Worm (Caenorhabditis elegans) whole organism, dauer: Measurements from ENCODE around the gene dhs-27.

Source experiments
- unc-62 ChIP-seq: sonication (generic microtip); optimal IDR thresholded peaks from 2 replicates; lab custom pipeline; 2017; ENCODE audit warnings: missing biosample characterization, missing genetic modification reagents, missing genetic modification characterization

Gene dhs-27

ce11 chrX:3414660-3415144 lies at the start of gene dhs-27:
Gene dhs-27, minus strand, starts transcription at chrX:3414710.
- no peak for TF ChIP-seq unc-62 (GFP tag; lab: Kevin White, UChicago)

- TF ChIP-seq unc-62 (GFP tag; lab: Kevin White, UChicago), result no peak
These were observed 49.4 kb upstream of the dhs-27 start for ce11 chrX:3463875-3464274.

DNA sequence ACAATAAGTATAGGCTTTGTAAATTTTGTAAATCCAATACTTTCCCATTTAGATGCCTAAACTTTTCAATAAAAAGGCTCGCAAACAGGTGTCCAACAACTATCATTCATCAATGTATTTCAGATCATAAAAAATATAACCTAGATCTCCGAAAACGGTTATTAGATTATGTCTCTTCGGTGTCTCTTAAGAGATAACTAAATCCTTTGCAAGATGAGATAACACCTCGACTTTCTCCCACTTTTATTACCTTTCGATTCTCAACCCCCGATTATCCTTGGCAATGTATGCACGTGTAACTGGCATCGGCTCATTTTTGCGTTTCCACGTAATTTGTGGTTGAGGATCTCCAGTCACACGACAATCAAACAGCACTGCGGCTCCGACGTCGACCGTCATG lies 47.6 kb upstream of the dhs-27 start:
- TF ChIP-seq unc-62 (GFP tag; lab: Kevin White, UChicago), result no peak

DNA sequence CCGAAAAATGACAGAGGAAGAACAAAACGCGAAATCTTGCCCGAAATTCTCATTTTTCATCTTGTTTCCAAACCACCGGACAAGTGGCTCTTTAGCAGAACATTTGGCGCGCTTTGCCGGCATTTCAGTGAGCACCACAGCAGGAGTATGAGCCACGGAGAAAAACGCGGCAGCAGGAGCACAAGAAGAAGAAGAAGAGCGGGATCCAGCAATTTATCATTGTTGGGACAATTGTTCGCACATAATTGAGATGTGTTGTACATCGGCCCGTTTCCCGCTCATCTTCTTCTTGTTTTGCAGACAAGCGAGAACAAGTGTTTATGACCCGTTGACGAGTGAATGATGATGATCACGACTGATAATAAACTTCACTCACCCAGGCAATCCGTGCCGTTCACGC lies 41.1 kb upstream of the dhs-27 start:
- TF ChIP-seq unc-62 (GFP tag; lab: Kevin White, UChicago), result no peak

DNA sequence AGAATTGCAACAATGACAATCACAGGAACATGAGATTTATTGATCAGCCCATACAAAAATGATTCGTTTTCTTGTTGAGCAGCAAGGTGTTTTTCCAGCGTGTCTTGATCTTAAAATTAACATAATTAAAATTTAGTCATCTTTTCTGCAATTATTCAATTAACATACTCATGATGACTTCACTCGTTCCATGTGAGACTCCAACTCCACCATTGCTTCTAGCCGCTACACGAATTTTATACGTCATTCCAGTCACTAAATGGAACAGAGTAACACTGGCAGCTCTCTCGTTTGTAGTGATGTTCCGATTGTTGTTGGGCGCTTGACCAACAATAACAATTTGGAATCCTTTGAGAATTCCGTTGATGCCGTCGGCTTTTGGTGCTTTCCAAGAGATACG lies 39.4 kb upstream of the dhs-27 start:
- TF ChIP-seq unc-62 (GFP tag; lab: Kevin White, UChicago), result no peak

ce11 chrX:3451122-3451521 lies 36.6 kb upstream of the dhs-27 start, which contains the start of gene ZK813.5:
Gene ZK813.5, minus strand, starts transcription at chrX:3451222.
- no peak for TF ChIP-seq unc-62 (GFP tag; lab: Kevin White, UChicago)

DNA sequence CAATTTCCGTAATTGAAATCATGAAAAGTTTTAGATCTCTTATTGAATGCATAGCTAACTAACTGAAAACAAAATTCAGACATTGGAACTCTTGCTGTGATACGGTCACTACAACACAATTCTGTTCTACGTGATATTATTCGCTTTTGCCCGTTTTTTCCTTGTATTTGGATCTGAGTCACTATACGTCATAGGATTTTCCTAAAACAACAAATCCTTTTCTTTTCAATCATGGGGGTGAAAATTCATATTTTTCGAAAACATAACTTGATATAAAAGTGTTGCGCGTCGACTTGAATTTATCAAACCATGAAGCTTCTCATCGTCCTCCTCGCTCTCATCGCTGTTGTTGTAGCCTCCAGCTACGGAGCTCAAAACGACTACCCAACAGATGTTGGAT lies 31.5 kb upstream of the dhs-27 start, which contains the start of gene ZK813.1:
ZK813.1 (plus strand) TSS at position 301 of the 400 bp plus-strand sequence.
- no peak for TF ChIP-seq unc-62 (GFP tag; lab: Kevin White, UChicago)

DNA sequence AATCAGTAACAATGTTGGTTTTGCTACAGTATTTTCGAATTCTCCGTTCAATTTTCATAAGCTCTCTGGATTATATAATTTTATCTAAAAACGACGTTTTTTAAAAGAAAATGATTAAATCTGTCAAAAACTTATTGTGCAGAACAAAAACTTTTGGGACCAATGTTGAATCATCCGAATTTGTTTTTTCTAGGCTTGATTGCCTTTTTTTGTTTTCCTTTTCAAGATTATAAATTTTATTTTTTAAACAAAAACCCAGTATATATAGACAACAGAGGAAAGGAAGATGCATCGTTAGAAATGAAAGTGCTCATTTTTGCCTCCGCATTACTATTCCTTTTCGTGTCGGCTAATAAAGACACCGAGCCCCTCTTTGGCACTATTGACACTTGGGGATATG lies 30.0 kb upstream of the dhs-27 start, which contains the start of gene ZK813.7:
ZK813.7 (plus strand) TSS at position 301 of the 400 bp plus-strand sequence.
- no peak for TF ChIP-seq unc-62 (GFP tag; lab: Kevin White, UChicago)

DNA sequence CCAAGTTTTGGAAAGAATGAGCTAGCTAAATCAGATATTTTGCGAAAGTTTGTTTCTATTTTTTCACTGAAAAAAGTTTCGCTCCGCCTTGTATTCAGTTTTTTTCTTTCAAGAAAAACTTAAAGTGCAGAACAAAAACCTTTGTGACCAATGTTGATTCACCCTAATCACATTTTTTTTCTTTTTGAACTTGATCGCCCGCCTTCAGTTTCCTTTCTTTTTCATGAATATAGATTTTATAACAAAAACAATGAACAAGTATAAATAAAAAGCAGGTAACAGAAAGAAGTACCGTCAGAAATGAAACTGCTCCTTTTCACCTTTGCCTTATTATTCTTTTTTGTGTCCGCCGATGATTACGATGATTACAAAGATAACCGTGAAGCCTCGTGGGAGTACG lies 29.0 kb upstream of the dhs-27 start, which contains the start of gene ZK813.2:
ZK813.2 (plus strand) TSS at position 301 of the 400 bp plus-strand sequence.
- no peak for TF ChIP-seq unc-62 (GFP tag; lab: Kevin White, UChicago)

DNA sequence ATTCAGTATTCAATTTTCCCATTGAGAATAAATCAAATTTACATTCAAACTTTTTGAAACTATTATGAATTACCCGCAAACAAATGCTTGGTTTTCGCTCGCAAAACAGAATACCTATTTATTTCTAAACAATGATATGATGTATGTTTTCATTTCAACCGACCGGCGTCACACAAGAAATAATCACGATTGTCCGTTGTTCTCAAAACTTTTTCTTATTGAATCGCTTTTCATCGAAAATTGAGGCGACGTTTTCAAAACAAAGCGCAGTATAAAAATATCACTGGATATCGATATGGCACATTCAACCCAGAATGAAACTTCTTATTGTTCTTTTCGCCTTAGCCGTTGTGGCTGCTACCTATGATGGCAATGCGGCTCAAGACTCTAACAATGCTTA lies 27.0 kb upstream of the dhs-27 start, which contains the start of gene ZK813.3:
ZK813.3 (plus strand) TSS at position 301 of the 400 bp plus-strand sequence.
- TF ChIP-seq unc-62 (GFP tag; lab: Kevin White, UChicago), result no peak

- TF ChIP-seq unc-62 (GFP tag; lab: Kevin White, UChicago), result no peak
These were observed 25.8 kb upstream of the dhs-27 start for ce11 chrX:3440308-3440707.

- no peak for TF ChIP-seq unc-62 (GFP tag; lab: Kevin White, UChicago)
These were observed 25.3 kb upstream of the dhs-27 start for ce11 chrX:3439823-3440222.

ce11 chrX:3430020-3430419 lies 15.5 kb upstream of the dhs-27 start, which contains the start of gene ZK813.4:
Gene ZK813.4, minus strand, starts transcription at chrX:3430120.
- TF ChIP-seq unc-62 (GFP tag; lab: Kevin White, UChicago), result no peak

DNA sequence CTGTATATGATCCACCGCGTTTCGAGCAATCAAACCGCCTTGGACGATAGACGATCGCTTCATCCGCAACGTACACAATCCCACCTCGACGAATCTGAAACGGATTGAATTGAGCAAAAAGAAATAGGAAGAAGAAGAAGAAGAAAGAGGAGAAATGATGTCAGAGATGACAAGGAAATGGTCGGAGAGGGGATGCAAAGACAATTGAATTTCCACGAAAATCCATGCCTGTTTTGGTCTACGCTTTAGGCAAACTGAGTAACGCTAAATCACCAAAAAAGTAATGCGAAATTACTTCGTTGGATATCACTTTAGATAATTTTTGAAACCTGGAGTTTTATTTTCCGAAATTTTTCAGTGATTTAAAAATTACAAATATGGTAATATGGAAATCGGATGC lies 14.6 kb upstream of the dhs-27 start:
- TF ChIP-seq unc-62 (GFP tag; lab: Kevin White, UChicago), result no peak

ce11 chrX:3424516-3424915 lies 10.0 kb upstream of the dhs-27 start, which contains the start of gene ZK813.6:
Gene ZK813.6, plus strand, starts transcription at chrX:3424816.
- no peak for TF ChIP-seq unc-62 (GFP tag; lab: Kevin White, UChicago)

ce11 chrX:3419084-3419483 lies 4.6 kb upstream of the dhs-27 start, which contains the start of gene C04F6.7:
Gene C04F6.7, minus strand, starts transcription at chrX:3419184.
- TF ChIP-seq unc-62 (GFP tag; lab: Kevin White, UChicago), result no peak

DNA sequence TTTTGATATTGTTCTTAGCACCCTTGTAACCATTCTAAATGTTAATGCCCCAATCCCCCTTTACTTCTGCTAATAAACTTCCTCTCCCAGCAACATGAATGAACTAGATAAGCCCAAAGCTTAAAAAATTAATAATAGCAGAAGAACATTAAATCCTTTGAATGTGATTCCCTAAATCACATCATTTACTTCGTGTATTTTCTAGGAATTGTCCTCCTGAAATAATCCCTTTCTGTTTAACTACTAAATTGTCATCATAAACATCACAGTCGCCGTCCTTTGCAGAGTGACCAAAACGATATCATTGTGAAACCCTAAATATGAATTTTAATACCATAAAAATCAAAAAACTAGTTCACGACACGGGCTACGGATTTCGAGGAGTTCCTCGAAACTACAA lies 1.6 kb upstream of the dhs-27 start:
- TF ChIP-seq unc-62 (GFP tag; lab: Kevin White, UChicago), result no peak
